Worm (Caenorhabditis elegans): ENCODE results near the gene W04G3.10.

Gene W04G3.10

DNA sequence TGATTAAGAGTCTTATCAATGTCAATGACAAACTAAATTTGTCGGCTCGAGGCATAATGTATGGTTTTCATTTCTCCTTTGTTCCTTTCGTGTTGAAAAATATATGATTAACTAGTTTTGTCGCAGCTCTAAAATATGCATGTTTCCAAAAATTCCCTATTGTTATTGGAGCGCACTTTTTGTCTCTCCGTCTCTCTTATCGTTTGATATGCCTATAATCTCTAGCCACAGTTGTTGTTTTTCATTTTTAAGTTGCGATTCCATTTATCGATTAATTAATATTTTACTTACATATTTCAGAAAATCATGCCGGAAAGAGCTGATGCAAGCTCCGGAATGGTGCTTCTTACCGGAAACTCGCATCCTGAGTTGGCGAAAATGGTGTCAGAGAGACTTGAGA lies 4.7 kb downstream of the W04G3.10 start, which contains the start of gene W04G3.5:
Gene W04G3.5 (plus strand): TSS at position 301 of the 400 bp plus-strand sequence.
- TF ChIP-seq snpc-4 (tag; optimal IDR thresholded peaks at IDR 0.05) (no peak), skn-1 (tag; optimal IDR thresholded peaks at IDR 0.05) (no peak)

DNA sequence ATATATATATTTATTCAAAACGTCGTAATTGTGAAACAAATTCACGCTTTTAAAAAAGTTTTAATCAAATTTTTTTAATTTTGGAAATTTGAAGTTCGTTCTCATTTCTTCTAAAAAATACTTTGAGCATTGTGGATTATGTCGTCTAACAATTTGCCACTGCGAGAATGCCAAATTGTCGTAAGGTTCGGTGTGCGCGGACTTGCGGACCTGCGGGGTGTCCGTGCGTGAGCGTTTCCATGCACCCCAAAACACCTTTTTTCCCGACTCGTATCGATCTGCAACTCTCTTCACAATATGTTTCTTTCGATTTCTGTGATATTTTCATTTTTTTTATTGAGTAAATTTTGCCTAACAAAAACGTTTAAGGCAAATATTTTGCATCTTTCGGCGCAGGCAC lies 5.3 kb downstream of the W04G3.10 start:
- no peak for TF ChIP-seq nhr-10 (tag; optimal IDR thresholded peaks at IDR 0.05)
- no peak for TF ChIP-seq nhr-11 (tag; optimal IDR thresholded peaks at IDR 0.05)

DNA sequence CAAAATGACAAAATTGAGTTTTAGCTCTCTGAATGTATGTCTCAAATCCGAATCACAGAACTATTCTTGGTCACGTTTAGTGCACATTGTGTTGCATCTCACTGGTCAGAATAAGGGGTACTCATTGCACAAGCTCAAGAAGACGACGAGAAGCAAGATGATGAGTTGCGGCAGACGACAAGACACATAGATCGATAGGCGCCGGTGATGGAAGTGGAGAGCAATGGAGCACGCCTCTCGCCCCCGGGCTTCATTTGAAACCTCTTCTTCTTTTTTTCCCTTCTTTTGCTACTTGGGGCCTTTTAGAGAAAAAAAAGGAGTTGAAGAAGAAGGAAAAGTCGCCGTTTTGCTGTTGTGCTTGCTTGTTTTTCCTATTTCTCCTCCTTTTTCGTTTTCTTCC lies 9.7 kb downstream of the W04G3.10 start, which contains the start of gene apt-9:
Gene apt-9 (plus strand): TSS at position 194 of the 400 bp plus-strand sequence.
- TF ChIP-seq aly-2 (tag; optimal IDR thresholded peaks at IDR 0.05), result no peak
- no peak for TF ChIP-seq lin-13 (GFP tag; optimal IDR thresholded peaks at IDR 0.05)
- TF ChIP-seq ZK546.5 (tag; optimal IDR thresholded peaks at IDR 0.05), result no peak
- TF ChIP-seq dmd-4 (tag; optimal IDR thresholded peaks at IDR 0.05), result no peak
- no peak for TF ChIP-seq nhr-12 (tag; optimal IDR thresholded peaks at IDR 0.05)
- TF ChIP-seq nhr-25 (tag; optimal IDR thresholded peaks at IDR 0.05), result no peak
- no peak for TF ChIP-seq blmp-1 (tag; optimal IDR thresholded peaks at IDR 0.05; ENCODE audit: insufficient read depth)
- TF ChIP-seq mdl-1 (tag; optimal IDR thresholded peaks at IDR 0.05), result peak in 1 of 2 experiments; percentile 28
- TF ChIP-seq ama-1 (optimal IDR thresholded peaks at IDR 0.05), result no peak
- no peak for TF ChIP-seq egl-27 (tag; optimal IDR thresholded peaks at IDR 0.05)
- TF ChIP-seq zag-1 (tag; optimal IDR thresholded peaks at IDR 0.05), result no peak
- TF ChIP-seq crh-2 (tag; optimal IDR thresholded peaks at IDR 0.05), result no peak
- TF ChIP-seq fos-1 (tag; optimal IDR thresholded peaks at IDR 0.05), result no peak
- no peak for TF ChIP-seq elt-1 (tag; optimal IDR thresholded peaks at IDR 0.05)
- TF ChIP-seq sma-9 (GFP tag; optimal IDR thresholded peaks at IDR 0.05), result peak; percentile 22
- TF ChIP-seq sma-9 (tag; optimal IDR thresholded peaks at IDR 0.05), result no peak
- no peak for TF ChIP-seq ztf-11 (tag; optimal IDR thresholded peaks at IDR 0.05)
- no peak for TF ChIP-seq elt-3 (tag; optimal IDR thresholded peaks at IDR 0.05)
- peak; percentile 16 for TF ChIP-seq lin-11 (tag; optimal IDR thresholded peaks at IDR 0.05)
- peak; percentile 31 for TF ChIP-seq Y55F3AM.14 (GFP tag; optimal IDR thresholded peaks at IDR 0.05)
- no peak for TF ChIP-seq peb-1 (tag; optimal IDR thresholded peaks at IDR 0.05)
- no peak for TF ChIP-seq ztf-4 (tag; optimal IDR thresholded peaks at IDR 0.05)
- no peak for TF ChIP-seq gmeb-1 (tag; optimal IDR thresholded peaks at IDR 0.05)
- no peak for TF ChIP-seq mbf-1 (tag; optimal IDR thresholded peaks at IDR 0.05)
- TF ChIP-seq alr-1 (tag; optimal IDR thresholded peaks at IDR 0.05), result no peak
- no peak for TF ChIP-seq R02D3.7 (tag; optimal IDR thresholded peaks at IDR 0.05)
- TF ChIP-seq ceh-16 (tag; optimal IDR thresholded peaks at IDR 0.05), result no peak
- peak; percentile 26 for TF ChIP-seq C34F6.9 (tag; optimal IDR thresholded peaks at IDR 0.05)
- no peak for TF ChIP-seq F13H6.1 (tag; optimal IDR thresholded peaks at IDR 0.05)
- TF ChIP-seq nhr-129 (tag; optimal IDR thresholded peaks at IDR 0.05), result peak; percentile 54
- TF ChIP-seq skn-1 (tag; optimal IDR thresholded peaks at IDR 0.05), result no peak
- TF ChIP-seq sma-3 (GFP tag; optimal IDR thresholded peaks at IDR 0.05), result no peak
- no peak for TF ChIP-seq nhr-237 (tag; optimal IDR thresholded peaks at IDR 0.05)
- TF ChIP-seq nhr-10 (tag; optimal IDR thresholded peaks at IDR 0.05), result no peak
- no peak for TF ChIP-seq unc-39 (tag; optimal IDR thresholded peaks at IDR 0.05)
- TF ChIP-seq unc-55 (GFP tag; optimal IDR thresholded peaks at IDR 0.05), result peak; percentile 81
- TF ChIP-seq nhr-77 (tag; optimal IDR thresholded peaks at IDR 0.05), result no peak
- TF ChIP-seq nhr-6 (tag; optimal IDR thresholded peaks at IDR 0.05), result no peak
- no peak for TF ChIP-seq nhr-21 (tag; optimal IDR thresholded peaks at IDR 0.05)
- peak; percentile 8 for TF ChIP-seq mab-5 (tag; optimal IDR thresholded peaks at IDR 0.05)
- no peak for TF ChIP-seq sem-4 (tag; optimal IDR thresholded peaks at IDR 0.05)
- TF ChIP-seq nhr-11 (tag; optimal IDR thresholded peaks at IDR 0.05), result no peak
- TF ChIP-seq unc-62 (GFP tag; optimal IDR thresholded peaks at IDR 0.05), result no peak
- TF ChIP-seq lin-39 (tag; optimal IDR thresholded peaks at IDR 0.05), result no peak
- TF ChIP-seq lsy-2 (tag; optimal IDR thresholded peaks at IDR 0.05), result peak in 1 of 2 experiments; percentile 42
- TF ChIP-seq snpc-4 (tag; optimal IDR thresholded peaks at IDR 0.05), result peak; percentile 23
- no peak for TF ChIP-seq ceh-82 (tag; optimal IDR thresholded peaks at IDR 0.05)
- TF ChIP-seq nhr-23 (tag; optimal IDR thresholded peaks at IDR 0.05), result no peak
- TF ChIP-seq ztf-1 (GFP tag; conservative IDR thresholded peaks at IDR 0.05), result no peak

All from whole organism, L2 larva.